Worm (Caenorhabditis elegans): ENCODE measurements around the gene bra-2.

ce11 chrIII:872373-872772 is 38.7 kb upstream of the bra-2 start, which contains the start of the genes T24C4.3 and clc-20:
- TF ChIP-seq attf-3 (GFP tag; conservative IDR thresholded peaks at IDR 0.05) = no peak
- TF ChIP-seq F39B2.1 (GFP tag; IDR thresholded peaks at IDR 0.05) = no peak
